Fruit fly (Drosophila melanogaster) whole organism, prepupa: Measurements from ENCODE around the gene CG10031.

Source experiments
- Blimp-1 ChIP-seq: fragments of 200-800 bp; sonication (Bioruptor generic); optimal IDR thresholded peaks from 3 replicates; lab custom pipeline; 2017; ENCODE audit warnings: missing biosample characterization, missing genetic modification characterization, mild to moderate bottlenecking, moderate library complexity, missing genetic modification reagents
- CG11294 ChIP-seq: fragments of 200-800 bp; sonication (Bioruptor generic); IDR thresholded peaks from 2 replicates; pipeline ENCODE4 v1.3.6; 2022; ENCODE audit warnings: missing biosample characterization, missing genetic modification characterization
- CG11902 ChIP-seq: fragments of 200-800 bp; sonication (Bioruptor generic); optimal IDR thresholded peaks from 3 replicates; lab custom pipeline; 2016; ENCODE audit warnings: missing biosample characterization, missing genetic modification characterization
- CG15336 ChIP-seq: fragments of 200-800 bp; sonication (Bioruptor generic); IDR thresholded peaks from 2 replicates; pipeline ENCODE4 v1.3.6; 2022; ENCODE audit warnings: missing biosample characterization, missing genetic modification characterization
- CG1621 ChIP-seq: fragments of 200-800 bp; sonication (Bioruptor generic); optimal IDR thresholded peaks from 3 replicates; lab custom pipeline; 2018; ENCODE audit warnings: missing biosample characterization, mild to moderate bottlenecking, missing genetic modification characterization
- CG16779 ChIP-seq: fragments of 200-800 bp; sonication (Bioruptor generic); optimal IDR thresholded peaks from 3 replicates; lab custom pipeline; 2017; ENCODE audit warnings: missing biosample characterization, mild to moderate bottlenecking, missing genetic modification characterization
- CG3032 ChIP-seq: fragments of 200-800 bp; optimal IDR thresholded peaks from 2 replicates; lab custom pipeline; 2019; ENCODE audit warnings: missing biosample characterization, mild to moderate bottlenecking, missing genetic modification characterization, moderate library complexity
- CG32006 ChIP-seq: fragments of 200-800 bp; sonication (Bioruptor generic); optimal IDR thresholded peaks from 3 replicates; lab custom pipeline; 2017; ENCODE audit warnings: missing biosample characterization, mild to moderate bottlenecking, missing genetic modification characterization
- CG34406 ChIP-seq: fragments of 200-800 bp; sonication (Bioruptor generic); optimal IDR thresholded peaks from 3 replicates; lab custom pipeline; 2016; ENCODE audit warnings: missing biosample characterization, missing genetic modification characterization
- CG3919 ChIP-seq: fragments of 200-800 bp; sonication (Bioruptor generic); optimal IDR thresholded peaks from 3 replicates; lab custom pipeline; 2016; ENCODE audit warnings: missing biosample characterization, missing genetic modification characterization
- CG4318 ChIP-seq: fragments of 200-800 bp; sonication (Bioruptor generic); optimal IDR thresholded peaks from 3 replicates; lab custom pipeline; 2017; ENCODE audit warnings: missing biosample characterization, mild to moderate bottlenecking, missing genetic modification characterization
- CG6276 ChIP-seq: fragments of 200-800 bp; sonication (Bioruptor generic); optimal IDR thresholded peaks from 2 replicates; lab custom pipeline; 2017; ENCODE audit warnings: missing biosample characterization, mild to moderate bottlenecking, missing genetic modification characterization
- CG6792 ChIP-seq: fragments of 200-800 bp; sonication (Bioruptor generic); optimal IDR thresholded peaks from 3 replicates; lab custom pipeline; 2016; ENCODE audit warnings: missing biosample characterization, missing genetic modification characterization
- CG6808 ChIP-seq: fragments of 200-800 bp; sonication (Bioruptor generic); optimal IDR thresholded peaks from 3 replicates; lab custom pipeline; 2017; ENCODE audit warnings: missing biosample characterization, missing genetic modification characterization, mild to moderate bottlenecking, moderate library complexity, missing genetic modification reagents
- CG7368 ChIP-seq: fragments of 200-800 bp; sonication (Bioruptor generic); optimal IDR thresholded peaks from 3 replicates; lab custom pipeline; 2016; ENCODE audit warnings: missing biosample characterization, missing genetic modification characterization
- CG8119 ChIP-seq: fragments of 200-800 bp; sonication (Bioruptor generic); IDR thresholded peaks from 3 replicates; pipeline ENCODE4 v1.3.6; 2022; ENCODE audit warnings: missing biosample characterization, missing genetic modification characterization
- CG8319 ChIP-seq: fragments of 200-800 bp; sonication (Bioruptor generic); optimal IDR thresholded peaks from 3 replicates; lab custom pipeline; 2016; ENCODE audit warnings: missing biosample characterization, missing genetic modification characterization
- CG8632 ChIP-seq: fragments of 200-800 bp; sonication (Bioruptor generic); optimal IDR thresholded peaks from 3 replicates; lab custom pipeline; 2016; ENCODE audit warnings: missing biosample characterization, missing genetic modification characterization
- CG9139 ChIP-seq: fragments of 200-800 bp; sonication (Bioruptor generic); optimal IDR thresholded peaks from 3 replicates; lab custom pipeline; 2017; ENCODE audit warnings: missing biosample characterization, mild to moderate bottlenecking, missing genetic modification characterization
- Eip78C ChIP-seq: fragments of 200-800 bp; sonication (Bioruptor generic); peaks from one replicate; lab custom pipeline; 2016; ENCODE audit warnings: missing biosample characterization, missing genetic modification characterization
- Ets96B ChIP-seq: fragments of 200-800 bp; optimal IDR thresholded peaks from 2 replicates; lab custom pipeline; 2019; ENCODE audit warnings: missing biosample characterization, mild to moderate bottlenecking, missing genetic modification characterization, moderate library complexity
- Hr4 ChIP-seq: fragments of 200-800 bp; sonication (Bioruptor generic); optimal IDR thresholded peaks from 3 replicates; lab custom pipeline; 2016; ENCODE audit warnings: missing biosample characterization, missing genetic modification characterization
- Lpt ChIP-seq: fragments of 200-800 bp; sonication (Bioruptor generic); optimal IDR thresholded peaks from 3 replicates; lab custom pipeline; 2016; ENCODE audit warnings: missing biosample characterization, missing genetic modification characterization
- OdsH ChIP-seq: fragments of 200-800 bp; sonication (Bioruptor generic); optimal IDR thresholded peaks from 3 replicates; lab custom pipeline; 2016; ENCODE audit warnings: missing biosample characterization, missing genetic modification characterization
- achi ChIP-seq: fragments of 200-800 bp; sonication (Bioruptor generic); optimal IDR thresholded peaks from 3 replicates; lab custom pipeline; 2016; ENCODE audit warnings: missing biosample characterization, missing genetic modification characterization
- acj6 ChIP-seq: fragments of 200-800 bp; sonication (Bioruptor generic); optimal IDR thresholded peaks from 3 replicates; lab custom pipeline; 2016; ENCODE audit warnings: missing biosample characterization, missing genetic modification characterization
- dac ChIP-seq: fragments of 200-800 bp; sonication (Bioruptor generic); optimal IDR thresholded peaks from 2 replicates; lab custom pipeline; 2017; ENCODE audit warnings: missing biosample characterization, mild to moderate bottlenecking, missing genetic modification characterization
- dsx ChIP-seq: fragments of 200-800 bp; optimal IDR thresholded peaks from 3 replicates; lab custom pipeline; 2019; ENCODE audit warnings: missing biosample characterization, mild to moderate bottlenecking, missing genetic modification characterization, moderate library complexity; ENCODE audit not compliant: poor library complexity, severe bottlenecking
- eg ChIP-seq: fragments of 200-800 bp; sonication (Bioruptor generic); IDR thresholded peaks from 3 replicates; pipeline ENCODE4 v1.3.6; 2022; ENCODE audit warnings: missing biosample characterization, missing genetic modification characterization
- esn ChIP-seq: fragments of 200-800 bp; sonication (Bioruptor generic); optimal IDR thresholded peaks from 2 replicates; lab custom pipeline; 2016; ENCODE audit warnings: missing biosample characterization, mild to moderate bottlenecking, missing genetic modification characterization, moderate library complexity
- net ChIP-seq: fragments of 200-800 bp; sonication (Bioruptor generic); optimal IDR thresholded peaks from 3 replicates; lab custom pipeline; 2016; ENCODE audit warnings: missing biosample characterization, missing genetic modification characterization
- pdm3 ChIP-seq: fragments of 200-800 bp; sonication (Bioruptor generic); optimal IDR thresholded peaks from 3 replicates; lab custom pipeline; 2016; ENCODE audit warnings: missing biosample characterization, missing genetic modification characterization
- salr ChIP-seq, 2 experiments: fragments of 200-800 bp; sonication (Bioruptor generic); optimal IDR thresholded peaks; 3 replicates each; lab custom pipeline; 2016 to 2018; ENCODE audit warnings: missing biosample characterization in 2 of 2, missing genetic modification characterization in 2 of 2, mild to moderate bottlenecking in 1 of 2
- spab ChIP-seq: fragments of 200-800 bp; sonication (Bioruptor generic); optimal IDR thresholded peaks from 2 replicates; lab custom pipeline; 2017; ENCODE audit warnings: missing biosample characterization, mild to moderate bottlenecking, missing genetic modification characterization, missing genetic modification reagents
- svp ChIP-seq: fragments of 200-800 bp; sonication (Bioruptor generic); peaks from one replicate; lab custom pipeline; 2016; ENCODE audit warnings: missing biosample characterization, missing genetic modification characterization
- vri ChIP-seq: fragments of 200-800 bp; sonication (Bioruptor generic); optimal IDR thresholded peaks from 3 replicates; lab custom pipeline; 2016; ENCODE audit warnings: missing biosample characterization, mild to moderate bottlenecking, missing genetic modification characterization

CG10031 gene

DNA sequence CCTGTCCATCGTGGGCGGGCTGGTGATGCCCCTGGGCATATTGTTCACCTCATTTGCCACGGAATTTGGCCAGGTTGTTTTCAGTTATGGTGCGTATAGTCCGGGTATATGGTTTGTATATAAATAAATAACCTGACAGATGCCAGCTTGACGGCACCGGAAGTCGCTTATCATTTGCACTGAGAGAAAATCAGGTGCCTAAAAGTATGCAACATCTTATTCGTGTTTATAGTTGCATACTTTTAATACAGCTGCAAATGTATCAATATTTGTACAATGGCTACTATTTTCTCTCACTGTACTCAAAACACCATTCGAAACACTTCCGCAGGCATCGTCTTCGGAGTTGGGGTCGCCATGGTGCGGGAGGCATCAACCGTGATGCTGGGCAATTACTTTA, 49.8 kb upstream of the CG10031 start (continued):
- TF ChIP-seq CG16779 (tag; lab: Kevin White, UChicago) = no peak
- no peak for TF ChIP-seq CG6276 (GFP tag; lab: Kevin White, UChicago)
- peak; percentile 32 for TF ChIP-seq svp
- no peak for TF ChIP-seq Ets96B (tag; lab: Kevin White, UChicago)
- no peak for TF ChIP-seq dac (GFP tag; lab: Kevin White, UChicago)
- TF ChIP-seq salr (GFP tag; optimal IDR thresholded peaks at IDR 0.05; lab: Kevin White, UChicago) = no peak
- TF ChIP-seq Eip78C (GFP tag; lab: Kevin White, UChicago) = no peak
- TF ChIP-seq Lpt (GFP tag; lab: Kevin White, UChicago) = no peak
- peak; percentile 28 for TF ChIP-seq net (GFP tag; lab: Kevin White, UChicago)
- no peak for TF ChIP-seq CG15336 (GFP tag; lab: Robert Waterston, UW)
- TF ChIP-seq pdm3 (GFP tag; lab: Kevin White, UChicago) = no peak
- no peak for TF ChIP-seq CG7368
- TF ChIP-seq, all 60 proteins: peak for 11

dm6 chr2L:3740443-3740842, 41.6 kb upstream of the CG10031 start:
- TF ChIP-seq esn (GFP tag; lab: Kevin White, UChicago) (no peak), CG15336 (GFP tag; lab: Robert Waterston, UW) (no peak), Eip78C (GFP tag; lab: Kevin White, UChicago) (peak; percentile 14), CG8119 (no peak), vri (no peak)
- TF ChIP-seq, all 60 proteins: peak for 1

dm6 chr2L:3737682-3738081, 38.8 kb upstream of the CG10031 start:
- TF ChIP-seq CG11294 (GFP tag; lab: Robert Waterston, UW) = no peak
- peak; percentile 2 for TF ChIP-seq CG6276 (GFP tag; lab: Kevin White, UChicago)
- TF ChIP-seq CG32006 (GFP tag; lab: Kevin White, UChicago) = peak; percentile 60
- TF ChIP-seq svp = peak; percentile 57
- no peak for TF ChIP-seq Blimp-1
- no peak for TF ChIP-seq CG6808 (GFP tag; lab: Kevin White, UChicago)
- TF ChIP-seq achi (GFP tag; lab: Kevin White, UChicago) = peak; percentile 31
- TF ChIP-seq Eip78C (GFP tag; lab: Kevin White, UChicago) = peak; percentile 88
- no peak for TF ChIP-seq CG6792 (GFP tag; lab: Kevin White, UChicago)
- TF ChIP-seq Lpt (GFP tag; lab: Kevin White, UChicago) = no peak
- TF ChIP-seq Hr4 (GFP tag; lab: Kevin White, UChicago) = peak; percentile 58
- TF ChIP-seq vri = no peak
- TF ChIP-seq CG4318 (GFP tag; lab: Kevin White, UChicago) = peak; percentile 16
- TF ChIP-seq CG3032 = no peak
- TF ChIP-seq eg (GFP tag; lab: Robert Waterston, UW) = no peak
- no peak for TF ChIP-seq CG15336 (GFP tag; lab: Robert Waterston, UW)
- TF ChIP-seq CG11902 (GFP tag; lab: Kevin White, UChicago) = no peak
- peak; percentile 14 for TF ChIP-seq Ets96B (tag; lab: Kevin White, UChicago)
- TF ChIP-seq dsx = no peak
- TF ChIP-seq CG8319 = no peak
- peak in 1 of 2 experiments; percentile 1 for TF ChIP-seq salr (GFP tag; optimal IDR thresholded peaks at IDR 0.05; lab: Kevin White, UChicago)
- TF ChIP-seq OdsH (GFP tag; lab: Kevin White, UChicago) = peak; percentile 34

dm6 chr2L:3737003-3737662, 38.2 kb upstream of the CG10031 start:
- TF ChIP-seq CG1621 (tag; lab: Kevin White, UChicago) = no peak
- peak; percentile 36 for TF ChIP-seq CG6276 (GFP tag; lab: Kevin White, UChicago)
- TF ChIP-seq vri = no peak
- peak; percentile 56 for TF ChIP-seq svp
- TF ChIP-seq spab (GFP tag; lab: Kevin White, UChicago) = no peak
- no peak for TF ChIP-seq CG16779 (tag; lab: Kevin White, UChicago)
- peak in 1 of 2 experiments; percentile 32 for TF ChIP-seq salr (GFP tag; optimal IDR thresholded peaks at IDR 0.05; lab: Kevin White, UChicago)
- peak; percentile 4 for TF ChIP-seq CG3032
- peak; percentile 36 for TF ChIP-seq CG3919 (GFP tag; lab: Kevin White, UChicago)
- peak; percentile 3 for TF ChIP-seq CG8632 (GFP tag; lab: Kevin White, UChicago)
- TF ChIP-seq Eip78C (GFP tag; lab: Kevin White, UChicago) = peak; percentile 81
- TF ChIP-seq CG34406 (GFP tag; lab: Kevin White, UChicago) = peak; percentile 13
- TF ChIP-seq acj6 (GFP tag; lab: Kevin White, UChicago) = peak; percentile 10
- peak; percentile 39 for TF ChIP-seq achi (GFP tag; lab: Kevin White, UChicago)
- TF ChIP-seq CG9139 (GFP tag; lab: Kevin White, UChicago) = no peak
- 0 out of 3 replicates have a peak, but pooled peaks have one; percentile 28 for TF ChIP-seq eg (GFP tag; lab: Robert Waterston, UW)
- TF ChIP-seq OdsH (GFP tag; lab: Kevin White, UChicago) = peak; percentile 29
- TF ChIP-seq Ets96B (tag; lab: Kevin White, UChicago) = peak; percentile 27
- peak; percentile 61 for TF ChIP-seq CG32006 (GFP tag; lab: Kevin White, UChicago)
